Worm (Caenorhabditis elegans) whole organism, early embryonic: ENCODE results near the gene his-60.

ENCODE experiments used
- B0310.2 ChIP-seq: sonication (generic microtip); optimal IDR thresholded peaks from 2 replicates; lab custom pipeline; 2016; ENCODE audit warnings: mild to moderate bottlenecking, missing genetic modification characterization, missing compliant biosample characterization
- F13C5.2 ChIP-seq: sonication (generic microtip); optimal IDR thresholded peaks from 2 replicates; lab custom pipeline; 2017; ENCODE audit warnings: mild to moderate bottlenecking, missing genetic modification characterization, inconsistent platforms, missing compliant biosample characterization
- aly-1 ChIP-seq: sonication (generic microtip); optimal IDR thresholded peaks from 2 replicates; lab custom pipeline; 2016; ENCODE audit warnings: missing genetic modification characterization, missing compliant biosample characterization
- ama-1 ChIP-seq: fragments of 150-350 bp; optimal IDR thresholded peaks from 2 replicates; lab custom pipeline; 2014
- ceh-13 ChIP-seq: fragments of 200-800 bp; sonication (Bioruptor generic); optimal IDR thresholded peaks from 2 replicates; lab custom pipeline; 2018; ENCODE audit warnings: mild to moderate bottlenecking, missing genetic modification characterization, missing compliant biosample characterization
- ceh-36 ChIP-seq: sonication (generic microtip); optimal IDR thresholded peaks from 2 replicates; lab custom pipeline; 2016; ENCODE audit warnings: missing genetic modification characterization, inconsistent platforms, missing compliant biosample characterization
- ets-7 ChIP-seq: sonication (generic microtip); optimal IDR thresholded peaks from 2 replicates; lab custom pipeline; 2016; ENCODE audit warnings: missing genotype, missing genetic modification characterization, missing compliant biosample characterization
- flt-1 ChIP-seq: fragments of 200-800 bp; sonication (Bioruptor generic); IDR thresholded peaks from 2 replicates; pipeline ENCODE4 v1.3.6; 2022; ENCODE audit warnings: missing genetic modification characterization, missing compliant biosample characterization
- hmbx-1 ChIP-seq: sonication (generic microtip); optimal IDR thresholded peaks from 2 replicates; lab custom pipeline; 2016; ENCODE audit warnings: mild to moderate bottlenecking, missing genetic modification characterization, missing compliant biosample characterization
- hmg-4 ChIP-seq: fragments of 200-800 bp; sonication (Bioruptor generic); optimal IDR thresholded peaks from 2 replicates; lab custom pipeline; 2018; ENCODE audit warnings: mild to moderate bottlenecking, missing genetic modification characterization, missing compliant biosample characterization
- hnd-1 ChIP-seq: sonication (generic microtip); optimal IDR thresholded peaks from 2 replicates; lab custom pipeline; 2016; ENCODE audit warnings: missing genetic modification characterization, missing compliant biosample characterization
- pes-1 ChIP-seq: fragments of 200-800 bp; sonication (Bioruptor generic); IDR thresholded peaks from 2 replicates; pipeline ENCODE4 v1.3.6; 2022; ENCODE audit warnings: missing genetic modification reagents, missing genetic modification characterization, missing compliant biosample characterization
- scrt-1 ChIP-seq: fragments of 200-800 bp; sonication (Bioruptor generic); IDR thresholded peaks from 2 replicates; pipeline ENCODE4 v1.3.6; 2022; ENCODE audit warnings: missing genetic modification characterization, missing compliant biosample characterization
- sea-1 ChIP-seq: fragments of 200-800 bp; sonication (Bioruptor generic); conservative IDR thresholded peaks from 2 replicates; pipeline ENCODE4 v1.3.6; 2022; ENCODE audit warnings: missing genetic modification characterization, missing compliant biosample characterization
- tbx-11 ChIP-seq: fragments of 200-800 bp; sonication (Bioruptor generic); IDR thresholded peaks from 2 replicates; pipeline ENCODE4 v1.3.6; 2022; ENCODE audit warnings: missing genetic modification characterization, missing compliant biosample characterization
- tbx-37 ChIP-seq: fragments of 200-800 bp; sonication (Bioruptor generic); conservative IDR thresholded peaks from 2 replicates; pipeline ENCODE4 v1.3.6; 2022; ENCODE audit warnings: missing genetic modification reagents, missing genetic modification characterization, missing compliant biosample characterization
- tra-4 ChIP-seq: sonication (generic microtip); optimal IDR thresholded peaks from 2 replicates; lab custom pipeline; 2017; ENCODE audit warnings: missing genetic modification characterization, missing compliant biosample characterization

The his-60 gene

DNA sequence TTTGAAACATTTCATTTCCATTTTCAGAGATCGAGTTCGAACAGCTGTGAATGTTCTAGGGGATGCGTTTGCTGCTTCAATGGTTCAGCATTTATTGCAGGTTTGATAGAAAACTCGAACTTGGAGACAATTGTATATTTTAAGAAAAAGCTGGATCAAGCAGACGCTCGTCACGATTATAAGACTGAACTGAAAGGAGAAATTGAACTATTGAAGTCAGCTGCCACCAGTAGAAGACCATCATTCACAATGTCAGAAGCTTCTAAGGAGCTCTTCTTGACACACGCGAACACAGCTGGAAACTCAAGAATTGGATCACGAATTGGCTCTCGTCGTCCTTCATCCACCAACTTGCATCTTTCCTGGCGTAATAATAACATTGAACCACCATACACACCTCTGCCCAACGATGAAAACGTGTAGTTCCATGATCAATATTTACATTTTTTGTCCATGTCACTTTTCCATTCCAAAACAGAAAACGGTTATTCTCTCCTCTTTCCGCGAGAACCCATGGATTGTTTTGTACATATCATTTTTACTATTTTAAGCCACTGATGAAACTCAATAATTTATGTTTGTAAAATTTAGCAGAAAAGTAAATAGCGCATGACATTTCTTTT, 18.2 kb upstream of the his-60 start:
- TF ChIP-seq tbx-11 (GFP tag; lab: Robert Waterston, UW) (no peak), B0310.2 (tag; lab: Kevin White, UChicago) (no peak), F13C5.2 (tag; lab: Kevin White, UChicago) (no peak), flt-1 (GFP tag; lab: Robert Waterston, UW) (no peak), ceh-13 (GFP tag; lab: Kevin White, UChicago) (no peak), tbx-37 (GFP tag; lab: Robert Waterston, UW) (no peak)

DNA sequence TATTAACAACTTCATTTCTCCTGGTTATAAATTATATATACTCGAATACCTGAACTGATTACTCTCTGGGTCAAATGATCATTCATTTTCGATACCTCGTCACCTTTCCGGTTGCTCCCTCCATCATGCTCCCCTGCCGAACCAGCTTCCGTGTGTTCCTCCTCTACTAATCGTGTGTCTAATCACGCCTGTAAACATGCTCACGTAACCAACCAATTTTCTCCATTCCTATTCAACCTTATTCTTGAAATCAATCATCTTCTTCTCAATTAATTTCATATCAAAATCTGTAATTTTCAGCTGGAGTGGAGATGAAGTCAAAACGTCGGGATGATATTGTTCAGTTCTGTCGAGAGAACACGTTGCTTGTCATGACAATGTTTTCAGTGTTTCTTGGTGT, 15.5 kb upstream of the his-60 start, which contains the start of gene glt-6:
Gene glt-6, plus strand, starts transcription at position 301 of the 400 bp plus-strand sequence.
- no peak for TF ChIP-seq B0310.2 (tag; lab: Kevin White, UChicago)
- TF ChIP-seq F13C5.2 (tag; lab: Kevin White, UChicago), result no peak
- TF ChIP-seq aly-1, result no peak
- TF ChIP-seq pes-1 (GFP tag; lab: Robert Waterston, UW), result no peak
- TF ChIP-seq tbx-37 (GFP tag; lab: Robert Waterston, UW), result no peak
- TF ChIP-seq ama-1 (lab: Kevin White, UChicago), result no peak
- TF ChIP-seq hmbx-1 (tag; lab: Kevin White, UChicago), result no peak
- TF ChIP-seq scrt-1 (GFP tag; lab: Robert Waterston, UW), result no peak
- no peak for TF ChIP-seq ceh-13 (GFP tag; lab: Kevin White, UChicago)
- TF ChIP-seq flt-1 (GFP tag; lab: Robert Waterston, UW), result no peak
- TF ChIP-seq sea-1, result no peak
- no peak for TF ChIP-seq tbx-11 (GFP tag; lab: Robert Waterston, UW)
- TF ChIP-seq ets-7 (tag; lab: Kevin White, UChicago), result no peak
- TF ChIP-seq ceh-36 (tag; lab: Kevin White, UChicago), result no peak
- no peak for TF ChIP-seq hnd-1
- no peak for TF ChIP-seq hmg-4 (GFP tag; lab: Kevin White, UChicago)
- no peak for TF ChIP-seq tra-4 (tag; lab: Kevin White, UChicago)

DNA sequence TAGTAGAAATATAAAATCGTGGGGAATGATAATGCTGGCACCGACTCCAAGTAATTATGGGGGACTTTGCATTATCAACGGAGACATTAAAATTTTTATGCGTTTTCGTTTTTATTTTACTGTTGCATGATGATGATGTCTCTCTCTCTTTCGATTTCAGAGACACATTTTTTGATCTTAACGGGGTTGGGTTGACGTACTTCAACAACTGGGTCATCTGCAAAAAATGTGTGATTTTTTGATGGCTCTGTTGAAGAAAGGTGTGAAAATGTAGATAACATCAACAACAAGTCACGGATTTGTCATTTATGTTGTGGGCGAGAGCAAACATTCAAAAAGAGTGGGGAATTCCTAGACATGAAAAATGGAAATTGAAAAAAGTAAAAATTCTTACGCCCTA, 13.5 kb upstream of the his-60 start, which contains the start of gene F55G1.15:
Gene F55G1.15, minus strand, starts transcription at position 101 of the 400 bp plus-strand sequence.
- TF ChIP-seq ets-7 (tag; lab: Kevin White, UChicago) (no peak), F13C5.2 (tag; lab: Kevin White, UChicago) (no peak), pes-1 (GFP tag; lab: Robert Waterston, UW) (no peak), B0310.2 (tag; lab: Kevin White, UChicago) (no peak), hnd-1 (no peak), tra-4 (tag; lab: Kevin White, UChicago) (no peak), ceh-13 (GFP tag; lab: Kevin White, UChicago) (no peak), hmg-4 (GFP tag; lab: Kevin White, UChicago) (no peak), aly-1 (no peak), tbx-37 (GFP tag; lab: Robert Waterston, UW) (no peak), ceh-36 (tag; lab: Kevin White, UChicago) (no peak), sea-1 (no peak), ama-1 (lab: Kevin White, UChicago) (no peak)

- no peak for TF ChIP-seq ceh-13 (GFP tag; lab: Kevin White, UChicago)
- TF ChIP-seq hnd-1, result no peak
- no peak for TF ChIP-seq sea-1
- TF ChIP-seq pes-1 (GFP tag; lab: Robert Waterston, UW), result no peak
- TF ChIP-seq flt-1 (GFP tag; lab: Robert Waterston, UW), result no peak
- TF ChIP-seq F13C5.2 (tag; lab: Kevin White, UChicago), result no peak
- TF ChIP-seq ets-7 (tag; lab: Kevin White, UChicago), result no peak
- TF ChIP-seq scrt-1 (GFP tag; lab: Robert Waterston, UW), result no peak
- TF ChIP-seq ceh-36 (tag; lab: Kevin White, UChicago), result no peak
- TF ChIP-seq aly-1, result no peak
These were observed 13.1 kb upstream of the his-60 start for ce11 chrIV:7500924-7501323.

DNA sequence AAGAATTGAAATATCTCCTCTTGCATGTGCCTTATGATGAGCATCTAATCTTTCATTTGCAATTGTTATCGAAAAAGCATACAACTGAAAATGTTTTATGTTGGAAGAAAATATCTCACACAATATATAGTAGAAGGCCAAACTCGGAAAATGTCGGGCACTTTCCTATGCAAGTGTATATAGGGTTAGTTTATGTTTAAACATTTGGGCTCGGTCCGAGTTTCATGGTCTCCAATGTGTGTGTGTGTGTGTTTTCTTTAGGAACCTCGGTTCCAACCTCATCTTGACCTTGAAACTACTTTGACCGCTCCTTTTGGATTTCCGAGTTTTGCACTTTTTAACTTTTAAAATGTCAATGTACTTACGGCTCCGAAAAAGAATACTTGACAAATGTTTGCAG, 11.5 kb upstream of the his-60 start:
- no peak for TF ChIP-seq tbx-37 (GFP tag; lab: Robert Waterston, UW)
- no peak for TF ChIP-seq hmg-4 (GFP tag; lab: Kevin White, UChicago)
- no peak for TF ChIP-seq scrt-1 (GFP tag; lab: Robert Waterston, UW)
- no peak for TF ChIP-seq pes-1 (GFP tag; lab: Robert Waterston, UW)
- TF ChIP-seq B0310.2 (tag; lab: Kevin White, UChicago), result no peak
- no peak for TF ChIP-seq F13C5.2 (tag; lab: Kevin White, UChicago)
- TF ChIP-seq ceh-36 (tag; lab: Kevin White, UChicago), result no peak
- no peak for TF ChIP-seq flt-1 (GFP tag; lab: Robert Waterston, UW)
- no peak for TF ChIP-seq tra-4 (tag; lab: Kevin White, UChicago)
- no peak for TF ChIP-seq hmbx-1 (tag; lab: Kevin White, UChicago)
- TF ChIP-seq hnd-1, result no peak
- no peak for TF ChIP-seq tbx-11 (GFP tag; lab: Robert Waterston, UW)
- no peak for TF ChIP-seq ets-7 (tag; lab: Kevin White, UChicago)
- no peak for TF ChIP-seq sea-1
- no peak for TF ChIP-seq ama-1 (lab: Kevin White, UChicago)
- TF ChIP-seq aly-1, result no peak
- TF ChIP-seq ceh-13 (GFP tag; lab: Kevin White, UChicago), result no peak

- TF ChIP-seq tbx-11 (GFP tag; lab: Robert Waterston, UW) (no peak), hmbx-1 (tag; lab: Kevin White, UChicago) (no peak), flt-1 (GFP tag; lab: Robert Waterston, UW) (no peak), pes-1 (GFP tag; lab: Robert Waterston, UW) (no peak), B0310.2 (tag; lab: Kevin White, UChicago) (no peak), sea-1 (no peak)
These were observed 10.0 kb upstream of the his-60 start, which contains the start of gene egas-4 for ce11 chrIV:7497750-7498149. Gene egas-4 (minus strand): TSS chrIV:7497850.

- TF ChIP-seq flt-1 (GFP tag; lab: Robert Waterston, UW), result no peak
- no peak for TF ChIP-seq F13C5.2 (tag; lab: Kevin White, UChicago)
- TF ChIP-seq tra-4 (tag; lab: Kevin White, UChicago), result no peak
- TF ChIP-seq aly-1, result no peak
- TF ChIP-seq scrt-1 (GFP tag; lab: Robert Waterston, UW), result no peak
- no peak for TF ChIP-seq tbx-37 (GFP tag; lab: Robert Waterston, UW)
- TF ChIP-seq ama-1 (lab: Kevin White, UChicago), result no peak
These were observed 9.4 kb upstream of the his-60 start for ce11 chrIV:7497205-7497604.
